Worm (Caenorhabditis elegans) whole organism, L3 larva: ENCODE data around the gene ric-7.

Source experiments
- ceh-16 ChIP-seq: sonication (generic microtip); optimal IDR thresholded peaks from 2 replicates; lab custom pipeline; 2017; ENCODE audit warnings: missing biosample characterization, missing genetic modification characterization
- elt-1 ChIP-seq: fragments of 150-350 bp; optimal IDR thresholded peaks from 2 replicates; lab custom pipeline; 2014; ENCODE audit warnings: missing biosample characterization, missing genetic modification characterization
- elt-3 ChIP-seq, 3 experiments: fragments of 150-350 bp in 1 of 3; sonication (generic microtip) in 2 of 3; optimal IDR thresholded peaks; 2 replicates in 2 of 3; 4 replicates in 1 of 3; lab custom pipeline; 2014 to 2017; ENCODE audit warnings: missing biosample characterization in 3 of 3, missing genetic modification characterization in 3 of 3
- fkh-2 ChIP-seq: fragments of 150-350 bp; optimal IDR thresholded peaks from 2 replicates; lab custom pipeline; 2014; ENCODE audit warnings: missing biosample characterization, missing genetic modification reagents, missing genetic modification characterization
- jun-1 ChIP-seq: fragments of 150-350 bp; optimal IDR thresholded peaks from 2 replicates; lab custom pipeline; 2014; ENCODE audit warnings: missing biosample characterization, missing genetic modification reagents, missing genetic modification characterization
- lin-15B ChIP-seq: fragments of 150-350 bp; optimal IDR thresholded peaks from 2 replicates; lab custom pipeline; 2014; ENCODE audit warnings: missing biosample characterization, missing genetic modification characterization
- lin-39 ChIP-seq: fragments of 150-350 bp; optimal IDR thresholded peaks from 2 replicates; lab custom pipeline; 2018; ENCODE audit warnings: missing biosample characterization, missing genetic modification reagents, missing genetic modification characterization
- nfya-1 ChIP-seq: sonication (generic microtip); optimal IDR thresholded peaks from 2 replicates; lab custom pipeline; 2017; ENCODE audit warnings: missing genetic modification characterization, mild to moderate bottlenecking, missing compliant biosample characterization, antibody characterized with exemption, moderate library complexity; ENCODE audit not compliant: insufficient read depth
- nhr-12 ChIP-seq: fragments of 150-350 bp; optimal IDR thresholded peaks from 2 replicates; lab custom pipeline; 2014; ENCODE audit warnings: missing biosample characterization, missing genetic modification characterization
- nhr-76 ChIP-seq: fragments of 150-350 bp; sonication (generic microtip); optimal IDR thresholded peaks from 5 replicates; lab custom pipeline; 2014; ENCODE audit warnings: missing biosample characterization, missing genetic modification characterization
- nhr-77 ChIP-seq: fragments of 150-350 bp; optimal IDR thresholded peaks from 2 replicates; lab custom pipeline; 2014; ENCODE audit warnings: missing biosample characterization, missing genetic modification characterization
- unc-62 ChIP-seq: fragments of 150-350 bp; sonication (generic microtip); optimal IDR thresholded peaks from 4 replicates; lab custom pipeline; 2014; ENCODE audit warnings: missing biosample characterization, missing genetic modification reagents, missing genetic modification characterization

DNA sequence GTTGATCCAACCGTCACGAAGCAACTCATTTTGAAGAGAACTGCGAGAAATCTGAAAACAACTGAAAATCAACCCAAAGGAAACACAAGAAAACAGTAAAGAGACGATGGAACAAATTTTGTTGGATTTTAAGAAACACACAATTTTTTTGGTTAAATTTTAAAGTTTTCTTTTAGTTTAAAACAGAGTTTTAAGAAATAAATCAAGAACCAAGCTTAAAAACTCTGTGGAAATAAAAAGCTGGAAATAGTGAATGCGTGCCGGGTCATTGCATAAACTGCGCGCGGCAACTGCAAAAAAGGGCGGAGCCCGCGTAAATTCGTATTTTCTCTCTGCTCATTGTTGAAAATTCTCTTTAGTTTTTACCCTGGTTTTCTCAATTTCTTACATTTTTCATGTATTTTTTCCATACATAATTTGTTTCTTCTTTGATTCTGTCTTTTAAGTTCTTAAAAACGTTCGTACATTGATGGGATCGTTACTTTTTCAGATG lies 43.7 kb downstream of the ric-7 start, which contains the start of the genes algn-13 and R10D12.13:
- TF ChIP-seq fkh-2 (tag; lab: Kevin White, UChicago) (no peak), elt-3 (tag; optimal IDR thresholded peaks at IDR 0.05; lab: Kevin White, UChicago) (no peak), lin-15B (tag; lab: Kevin White, UChicago) (peak; percentile 35), jun-1 (no peak), nhr-12 (tag; lab: Kevin White, UChicago) (no peak), nfya-1 (tag; lab: Kevin White, UChicago) (peak; percentile 54), lin-39 (tag; lab: Kevin White, UChicago) (no peak), nhr-77 (tag; lab: Kevin White, UChicago) (no peak), nhr-76 (tag; lab: Kevin White, UChicago) (no peak), elt-1 (tag; lab: Kevin White, UChicago) (no peak), ceh-16 (tag; lab: Kevin White, UChicago) (no peak), unc-62 (GFP tag; lab: Kevin White, UChicago) (no peak)
